Worm (Caenorhabditis elegans) whole organism, early embryonic: Measurements from ENCODE around the gene coel-1.

ENCODE experiments used
- B0310.2 ChIP-seq: sonication (generic microtip); optimal IDR thresholded peaks from 2 replicates; lab custom pipeline; 2016; ENCODE audit warnings: mild to moderate bottlenecking, missing genetic modification characterization, missing compliant biosample characterization
- aly-1 ChIP-seq: sonication (generic microtip); optimal IDR thresholded peaks from 2 replicates; lab custom pipeline; 2016; ENCODE audit warnings: missing genetic modification characterization, missing compliant biosample characterization
- ama-1 ChIP-seq: fragments of 150-350 bp; optimal IDR thresholded peaks from 2 replicates; lab custom pipeline; 2014
- ceh-36 ChIP-seq: sonication (generic microtip); optimal IDR thresholded peaks from 2 replicates; lab custom pipeline; 2016; ENCODE audit warnings: missing genetic modification characterization, inconsistent platforms, missing compliant biosample characterization
- ets-7 ChIP-seq: sonication (generic microtip); optimal IDR thresholded peaks from 2 replicates; lab custom pipeline; 2016; ENCODE audit warnings: missing genotype, missing genetic modification characterization, missing compliant biosample characterization
- flt-1 ChIP-seq: fragments of 200-800 bp; sonication (Bioruptor generic); IDR thresholded peaks from 2 replicates; pipeline ENCODE4 v1.3.6; 2022; ENCODE audit warnings: missing genetic modification characterization, missing compliant biosample characterization
- hmbx-1 ChIP-seq: sonication (generic microtip); optimal IDR thresholded peaks from 2 replicates; lab custom pipeline; 2016; ENCODE audit warnings: mild to moderate bottlenecking, missing genetic modification characterization, missing compliant biosample characterization
- hmg-4 ChIP-seq: fragments of 200-800 bp; sonication (Bioruptor generic); optimal IDR thresholded peaks from 2 replicates; lab custom pipeline; 2018; ENCODE audit warnings: mild to moderate bottlenecking, missing genetic modification characterization, missing compliant biosample characterization
- hnd-1 ChIP-seq: sonication (generic microtip); optimal IDR thresholded peaks from 2 replicates; lab custom pipeline; 2016; ENCODE audit warnings: missing genetic modification characterization, missing compliant biosample characterization
- sea-1 ChIP-seq: fragments of 200-800 bp; sonication (Bioruptor generic); conservative IDR thresholded peaks from 2 replicates; pipeline ENCODE4 v1.3.6; 2022; ENCODE audit warnings: missing genetic modification characterization, missing compliant biosample characterization
- tbx-11 ChIP-seq: fragments of 200-800 bp; sonication (Bioruptor generic); IDR thresholded peaks from 2 replicates; pipeline ENCODE4 v1.3.6; 2022; ENCODE audit warnings: missing genetic modification characterization, missing compliant biosample characterization
- tra-4 ChIP-seq: sonication (generic microtip); optimal IDR thresholded peaks from 2 replicates; lab custom pipeline; 2017; ENCODE audit warnings: missing genetic modification characterization, missing compliant biosample characterization

- TF ChIP-seq aly-1 (tag; lab: Kevin White, UChicago): no peak
- TF ChIP-seq hmbx-1 (tag; lab: Kevin White, UChicago): no peak
- TF ChIP-seq B0310.2: no peak
- TF ChIP-seq ama-1 (lab: Kevin White, UChicago): no peak
- no peak for TF ChIP-seq ets-7 (tag; lab: Kevin White, UChicago)
- no peak for TF ChIP-seq hmg-4 (GFP tag; lab: Kevin White, UChicago)
- TF ChIP-seq hnd-1 (tag; lab: Kevin White, UChicago): no peak
- no peak for TF ChIP-seq tbx-11 (GFP tag; lab: Robert Waterston, UW)
- no peak for TF ChIP-seq ceh-36
- no peak for TF ChIP-seq tra-4
- no peak for TF ChIP-seq flt-1 (GFP tag; lab: Robert Waterston, UW)
- no peak for TF ChIP-seq sea-1 (GFP tag; lab: Robert Waterston, UW)
These were observed 49.5 kb downstream of the coel-1 start for ce11 chrX:4314939-4315338.
